Fruit fly (Drosophila melanogaster) whole organism, embryonic: ENCODE data around the gene CG2256.
A peak's percentile ranks its signal among the peaks of the same experiment; 100 is the strongest.

Source experiments
- CG10267 ChIP-seq: fragments of 200-800 bp; sonication (Bioruptor generic); optimal IDR thresholded peaks from 2 replicates; lab custom pipeline; 2018; ENCODE audit warnings: missing biosample characterization, mild to moderate bottlenecking, missing genetic modification characterization, moderate library complexity
- CG10462 ChIP-seq: fragments of 200-800 bp; sonication (Bioruptor generic); optimal IDR thresholded peaks from 2 replicates; lab custom pipeline; 2016; ENCODE audit warnings: missing biosample characterization, missing genetic modification characterization
- CG12744 ChIP-seq: fragments of 200-800 bp; sonication (Bioruptor generic); optimal IDR thresholded peaks from 2 replicates; lab custom pipeline; 2016; ENCODE audit warnings: missing biosample characterization, missing genetic modification characterization
- CG15479 ChIP-seq: fragments of 200-800 bp; sonication (Bioruptor generic); optimal IDR thresholded peaks from 3 replicates; lab custom pipeline; 2019; ENCODE audit warnings: missing biosample characterization, mild to moderate bottlenecking, missing genetic modification characterization, moderate library complexity
- CG15514 ChIP-seq: fragments of 200-800 bp; sonication (Bioruptor generic); optimal IDR thresholded peaks from 3 replicates; lab custom pipeline; 2017; ENCODE audit warnings: missing biosample characterization, missing genetic modification characterization, mild to moderate bottlenecking, moderate library complexity, missing genetic modification reagents
- CG17802 ChIP-seq: fragments of 200-800 bp; sonication (Bioruptor generic); optimal IDR thresholded peaks from 2 replicates; lab custom pipeline; 2018; ENCODE audit warnings: missing biosample characterization, mild to moderate bottlenecking, missing genetic modification characterization, moderate library complexity
- CG1832 ChIP-seq: fragments of 200-800 bp; sonication (Bioruptor generic); optimal IDR thresholded peaks from 2 replicates; lab custom pipeline; 2017; ENCODE audit warnings: missing biosample characterization, mild to moderate bottlenecking, missing genetic modification characterization, inconsistent platforms
- CG18619 ChIP-seq: fragments of 200-800 bp; sonication (Bioruptor generic); optimal IDR thresholded peaks from 3 replicates; lab custom pipeline; 2017; ENCODE audit warnings: missing biosample characterization, mild to moderate bottlenecking, missing genetic modification characterization
- CG2199 ChIP-seq: fragments of 200-800 bp; sonication (Bioruptor generic); IDR thresholded peaks from 3 replicates; pipeline ENCODE4 v1.3.6; 2022; ENCODE audit warnings: missing biosample characterization, missing genetic modification characterization
- CG30020 ChIP-seq: fragments of 200-800 bp; optimal IDR thresholded peaks from 2 replicates; lab custom pipeline; 2019; ENCODE audit warnings: missing biosample characterization, mild to moderate bottlenecking, missing genetic modification characterization, moderate library complexity
- CG31224 ChIP-seq: fragments of 200-800 bp; sonication (Bioruptor generic); IDR thresholded peaks from 2 replicates; pipeline ENCODE4 v1.3.6; 2022; ENCODE audit warnings: missing biosample characterization, missing genetic modification characterization
- CG32532 ChIP-seq: fragments of 200-800 bp; sonication (Bioruptor generic); IDR thresholded peaks from 2 replicates; pipeline ENCODE4 v1.3.6; 2022; ENCODE audit warnings: missing biosample characterization, missing genetic modification characterization
- CG34224 ChIP-seq: fragments of 200-800 bp; sonication (Bioruptor generic); IDR thresholded peaks from 3 replicates; pipeline ENCODE4 v1.3.6; 2022; ENCODE audit warnings: missing biosample characterization, missing genetic modification characterization; ENCODE audit not compliant: partially characterized antibody
- CG34422 ChIP-seq: fragments of 200-800 bp; sonication (Bioruptor generic); IDR thresholded peaks from 3 replicates; pipeline ENCODE4 v1.3.6; 2022; ENCODE audit warnings: missing biosample characterization, missing genetic modification characterization
- CG4360 ChIP-seq: fragments of 200-800 bp; sonication (Bioruptor generic); IDR thresholded peaks from 2 replicates; pipeline ENCODE4 v1.3.6; 2022; ENCODE audit warnings: missing biosample characterization, missing genetic modification characterization
- CG5953 ChIP-seq: fragments of 200-800 bp; sonication (Bioruptor generic); IDR thresholded peaks from 2 replicates; pipeline ENCODE4 v1.3.6; 2022; ENCODE audit warnings: missing biosample characterization, missing genetic modification characterization
- CG8290 ChIP-seq, 3 experiments: fragments of 200-800 bp; sonication (Bioruptor generic); optimal IDR thresholded peaks; 2 replicates each; lab custom pipeline; 2016 to 2019; ENCODE audit warnings: missing biosample characterization in 3 of 3, missing genetic modification characterization in 3 of 3, mild to moderate bottlenecking in 2 of 3, moderate library complexity in 1 of 3
- CG8359 ChIP-seq: fragments of 200-800 bp; sonication (Bioruptor generic); optimal IDR thresholded peaks from 2 replicates; lab custom pipeline; 2017; ENCODE audit warnings: missing biosample characterization, mild to moderate bottlenecking, missing genetic modification characterization, borderline replicate concordance
- CG8388 ChIP-seq: fragments of 200-800 bp; sonication (Bioruptor generic); optimal IDR thresholded peaks from 2 replicates; lab custom pipeline; 2019; ENCODE audit warnings: missing biosample characterization, mild to moderate bottlenecking, missing genetic modification characterization, moderate library complexity
- CG8765 ChIP-seq: fragments of 200-800 bp; sonication (Bioruptor generic); IDR thresholded peaks from 2 replicates; pipeline ENCODE4 v1.3.6; 2022; ENCODE audit warnings: missing biosample characterization, missing genetic modification characterization
- CrebB ChIP-seq: fragments of 200-800 bp; sonication (Bioruptor generic); optimal IDR thresholded peaks from 3 replicates; lab custom pipeline; 2018; ENCODE audit warnings: missing biosample characterization, mild to moderate bottlenecking, missing genetic modification characterization
- D19A ChIP-seq: fragments of 200-800 bp; optimal IDR thresholded peaks from 3 replicates; lab custom pipeline; 2019; ENCODE audit warnings: missing biosample characterization, mild to moderate bottlenecking, missing genetic modification characterization, moderate library complexity
- Fer3 ChIP-seq: fragments of 200-800 bp; sonication (Bioruptor generic); optimal IDR thresholded peaks from 2 replicates; lab custom pipeline; 2018; ENCODE audit warnings: missing biosample characterization, mild to moderate bottlenecking, missing genetic modification characterization, moderate library complexity
- MBD-R2 ChIP-seq: fragments of 200-800 bp; sonication (Bioruptor generic); IDR thresholded peaks from 2 replicates; pipeline ENCODE4 v1.3.6; 2022; ENCODE audit warnings: missing biosample characterization, missing genetic modification characterization
- Mrtf ChIP-seq: fragments of 200-800 bp; sonication (Bioruptor generic); IDR thresholded peaks from 3 replicates; pipeline ENCODE4 v1.3.6; 2022; ENCODE audit warnings: missing biosample characterization, missing genetic modification characterization
- Side ChIP-seq: fragments of 200-800 bp; sonication (Bioruptor generic); optimal IDR thresholded peaks from 2 replicates; lab custom pipeline; 2016; ENCODE audit warnings: missing biosample characterization, missing genetic modification characterization
- Trl ChIP-seq, 3 experiments: fragments of >200 bp in 2 of 3; fragments of 200-800 bp in 1 of 3; sonication (Bioruptor generic) in 1 of 3; optimal IDR thresholded peaks; 2 replicates in 1 of 3; 3 replicates in 2 of 3; lab custom pipeline; 2016 to 2017; ENCODE audit warnings: missing biosample characterization in 1 of 3, missing genetic modification characterization in 1 of 3
- Vsx1 ChIP-seq: fragments of 200-800 bp; sonication (Bioruptor generic); optimal IDR thresholded peaks from 2 replicates; lab custom pipeline; 2017; ENCODE audit warnings: missing biosample characterization, mild to moderate bottlenecking, missing genetic modification characterization, missing genetic modification reagents
- ab ChIP-seq: fragments of 200-800 bp; sonication (Bioruptor generic); optimal IDR thresholded peaks from 2 replicates; lab custom pipeline; 2016; ENCODE audit warnings: missing biosample characterization, missing genetic modification characterization
- ase ChIP-seq: fragments of 200-800 bp; sonication (Bioruptor generic); IDR thresholded peaks from 3 replicates; pipeline ENCODE4 v1.3.6; 2022; ENCODE audit warnings: missing biosample characterization, missing genetic modification characterization
- ash1 ChIP-seq: fragments of 200-800 bp; sonication (Bioruptor generic); optimal IDR thresholded peaks from 2 replicates; lab custom pipeline; 2018; ENCODE audit warnings: missing biosample characterization, mild to moderate bottlenecking, missing genetic modification characterization
- cad ChIP-seq: fragments of >200 bp; optimal IDR thresholded peaks from 2 replicates; lab custom pipeline; 2017; ENCODE audit warnings: missing biosample characterization, missing genetic modification characterization
- cato ChIP-seq: fragments of 200-800 bp; sonication (Bioruptor generic); optimal IDR thresholded peaks from 2 replicates; lab custom pipeline; 2016; ENCODE audit warnings: missing biosample characterization, missing genetic modification characterization, borderline replicate concordance
- crol ChIP-seq: fragments of 200-800 bp; sonication (Bioruptor generic); IDR thresholded peaks from 2 replicates; pipeline ENCODE4 v1.3.6; 2022; ENCODE audit warnings: missing biosample characterization, missing genetic modification characterization
- dan ChIP-seq: fragments of 200-800 bp; sonication (Bioruptor generic); IDR thresholded peaks from 2 replicates; pipeline ENCODE4 v1.3.6; 2022; ENCODE audit warnings: missing biosample characterization, missing genetic modification characterization
- disco-r ChIP-seq: fragments of 200-800 bp; sonication (Bioruptor generic); optimal IDR thresholded peaks from 2 replicates; lab custom pipeline; 2016; ENCODE audit warnings: missing biosample characterization, missing genetic modification characterization
- dm ChIP-seq: fragments of 200-800 bp; sonication (Bioruptor generic); optimal IDR thresholded peaks from 3 replicates; lab custom pipeline; 2016; ENCODE audit warnings: missing biosample characterization, missing genetic modification characterization
- dmrt11E ChIP-seq: fragments of 200-800 bp; sonication (Bioruptor generic); optimal IDR thresholded peaks from 3 replicates; lab custom pipeline; 2018; ENCODE audit warnings: missing biosample characterization, mild to moderate bottlenecking, missing genetic modification characterization, moderate library complexity
- ewg ChIP-seq: fragments of 200-800 bp; sonication (Bioruptor generic); optimal IDR thresholded peaks from 3 replicates; lab custom pipeline; 2017; ENCODE audit warnings: mild to moderate bottlenecking, missing biosample characterization, missing genetic modification reagents, missing genetic modification characterization
- eyg ChIP-seq: fragments of 200-800 bp; sonication (Bioruptor generic); optimal IDR thresholded peaks from 3 replicates; lab custom pipeline; 2016; ENCODE audit warnings: missing biosample characterization, missing genetic modification characterization
- gem ChIP-seq: fragments of 200-800 bp; sonication (Bioruptor generic); optimal IDR thresholded peaks from 2 replicates; lab custom pipeline; 2019; ENCODE audit warnings: missing biosample characterization, mild to moderate bottlenecking, missing genetic modification characterization, moderate library complexity
- gro ChIP-seq: fragments of 200-800 bp; sonication (Bioruptor generic); optimal IDR thresholded peaks from 2 replicates; lab custom pipeline; 2016; ENCODE audit warnings: missing biosample characterization, missing genetic modification characterization
- hth ChIP-seq: fragments of >200 bp; optimal IDR thresholded peaks from 2 replicates; lab custom pipeline; 2017; ENCODE audit warnings: inconsistent platforms
- inv ChIP-seq: fragments of 200-800 bp; sonication (Bioruptor generic); IDR thresholded peaks from 2 replicates; pipeline ENCODE4 v1.3.6; 2022; ENCODE audit warnings: missing biosample characterization, missing genetic modification characterization; ENCODE audit not compliant: partially characterized antibody
- kay ChIP-seq: fragments of 200-800 bp; sonication (Bioruptor generic); optimal IDR thresholded peaks from 2 replicates; lab custom pipeline; 2016; ENCODE audit warnings: missing biosample characterization, missing genetic modification characterization
- seq ChIP-seq: fragments of 200-800 bp; sonication (Bioruptor generic); IDR thresholded peaks from 2 replicates; pipeline ENCODE4 v1.3.6; 2022; ENCODE audit warnings: missing biosample characterization, missing genetic modification characterization
- tio ChIP-seq: fragments of 200-800 bp; sonication (Bioruptor generic); optimal IDR thresholded peaks from 2 replicates; lab custom pipeline; 2017; ENCODE audit warnings: missing biosample characterization, missing genetic modification characterization, inconsistent platforms
- twi ChIP-seq: fragments of 200-800 bp; optimal IDR thresholded peaks from 2 replicates; lab custom pipeline; 2019; ENCODE audit warnings: missing biosample characterization, mild to moderate bottlenecking, missing genetic modification characterization, moderate library complexity
- vvl ChIP-seq: fragments of 200-800 bp; sonication (Bioruptor generic); IDR thresholded peaks from 2 replicates; pipeline ENCODE4 v1.3.6; 2022; ENCODE audit warnings: missing biosample characterization, missing genetic modification characterization
- wek ChIP-seq: fragments of 200-800 bp; sonication (Bioruptor generic); optimal IDR thresholded peaks from 3 replicates; lab custom pipeline; 2018; ENCODE audit warnings: missing biosample characterization, mild to moderate bottlenecking, missing genetic modification characterization, moderate library complexity

Gene CG2256

dm6 chrX:8058446-8058900, 28.5 kb downstream of the CG2256 start (continued):
- TF ChIP-seq Fer3 (tag; lab: Kevin White, UChicago) (no peak), CG10267 (tag; lab: Kevin White, UChicago) (no peak), CG15479 (GFP tag; lab: Kevin White, UChicago) (peak; percentile 34), hth (no peak), twi (tag; lab: Kevin White, UChicago) (peak; percentile 55), CG31224 (GFP tag; lab: Robert Waterston, UW) (no peak), CG8359 (GFP tag; lab: Kevin White, UChicago) (no peak), Vsx1 (GFP tag; lab: Kevin White, UChicago) (peak; percentile 33), wek (GFP tag; lab: Kevin White, UChicago) (peak; percentile 7), CG30020 (tag; lab: Kevin White, UChicago) (no peak), CrebB (tag; lab: Kevin White, UChicago) (no peak), vvl (GFP tag; lab: Robert Waterston, UW) (peak; percentile 79), ab (GFP tag; lab: Kevin White, UChicago) (no peak), D19A (tag; lab: Kevin White, UChicago) (peak; percentile 35), crol (GFP tag; lab: Robert Waterston, UW) (peak; percentile 93), CG15514 (GFP tag; lab: Kevin White, UChicago) (peak; percentile 25), gem (tag; lab: Kevin White, UChicago) (no peak), gro (GFP tag; lab: Kevin White, UChicago) (no peak), CG1832 (GFP tag; lab: Kevin White, UChicago) (peak; percentile 74), CG2199 (GFP tag; lab: Robert Waterston, UW) (no peak), dm (GFP tag; lab: Kevin White, UChicago) (no peak), tio (GFP tag; lab: Kevin White, UChicago) (no peak), CG4360 (GFP tag; lab: Robert Waterston, UW) (peak; percentile 92), ash1 (GFP tag; lab: Kevin White, UChicago) (peak; percentile 68), CG8388 (GFP tag; lab: Kevin White, UChicago) (no peak), ase (no peak), dmrt11E (tag; lab: Kevin White, UChicago) (no peak), inv (no peak), CG34422 (GFP tag; lab: Robert Waterston, UW) (no peak), ewg (peak; percentile 22), Trl (optimal IDR thresholded peaks at IDR 0.05; lab: Kevin White, UChicago) (peak; percentile 71 to 88), Trl (GFP tag; optimal IDR thresholded peaks at IDR 0.05; lab: Kevin White, UChicago) (peak; percentile 35), CG34224 (GFP tag; lab: Robert Waterston, UW) (peak; percentile 46; the same call in 2 of the 3 replicates), disco-r (GFP tag; lab: Kevin White, UChicago) (no peak), cato (GFP tag; lab: Kevin White, UChicago) (no peak), MBD-R2 (GFP tag; lab: Robert Waterston, UW) (0 out of 2 replicates have a peak, but pooled peaks have one; percentile 16), CG10462 (GFP tag; lab: Kevin White, UChicago) (no peak), CG32532 (peak; percentile 40; the same call in 1 of the 2 replicates), Mrtf (GFP tag; lab: Robert Waterston, UW) (no peak), cad (GFP tag; lab: Kevin White, UChicago) (peak; percentile 22), CG8290 (GFP tag; optimal IDR thresholded peaks at IDR 0.05; lab: Kevin White, UChicago) (no peak), CG8290 (tag; optimal IDR thresholded peaks at IDR 0.05; lab: Kevin White, UChicago) (peak in 1 of 2 experiments; percentile 48), CG18619 (GFP tag; lab: Kevin White, UChicago) (peak; percentile 10), CG8765 (GFP tag; lab: Robert Waterston, UW) (peak; percentile 37; the same call in 1 of the 2 replicates), seq (peak; percentile 19; the same call in 1 of the 2 replicates), dan (GFP tag; lab: Robert Waterston, UW) (no peak), CG12744 (GFP tag; lab: Kevin White, UChicago) (no peak), Side (GFP tag; lab: Kevin White, UChicago) (no peak), CG5953 (GFP tag; lab: Robert Waterston, UW) (no peak), CG17802 (no peak), eyg (GFP tag; lab: Kevin White, UChicago) (no peak), kay (GFP tag; lab: Kevin White, UChicago) (no peak)
